Fruit fly (Drosophila melanogaster) whole organism, embryonic: ENCODE measurements around the gene uncNacbeta.

ENCODE experiments used
- Aef1 ChIP-seq: fragments of 200-800 bp; sonication (Bioruptor generic); IDR thresholded peaks from 3 replicates; pipeline ENCODE4 v1.3.6; 2022; ENCODE audit warnings: missing biosample characterization, missing genetic modification characterization
- CG1024 ChIP-seq: fragments of 200-800 bp; sonication (Bioruptor generic); IDR thresholded peaks from 2 replicates; pipeline ENCODE4 v1.3.6; 2022; ENCODE audit warnings: missing biosample characterization, missing genetic modification characterization
- CG11695 ChIP-seq: fragments of 200-800 bp; sonication (Bioruptor generic); IDR thresholded peaks from 3 replicates; pipeline ENCODE4 v1.3.6; 2022; ENCODE audit warnings: missing biosample characterization, missing genetic modification characterization
- CG11696 ChIP-seq: fragments of 200-800 bp; sonication (Bioruptor generic); IDR thresholded peaks from 2 replicates; pipeline ENCODE4 v1.3.6; 2022; ENCODE audit warnings: missing biosample characterization, missing genetic modification characterization
- CG12299 ChIP-seq: fragments of 200-800 bp; sonication (Bioruptor generic); optimal IDR thresholded peaks from 2 replicates; lab custom pipeline; 2018; ENCODE audit warnings: missing biosample characterization, mild to moderate bottlenecking, missing genetic modification characterization
- CG12659 ChIP-seq: fragments of 200-800 bp; sonication (Bioruptor generic); optimal IDR thresholded peaks from 3 replicates; lab custom pipeline; 2017; ENCODE audit warnings: mild to moderate bottlenecking, missing biosample characterization, missing genetic modification reagents, missing genetic modification characterization
- CG15073 ChIP-seq: fragments of 200-800 bp; sonication (Bioruptor generic); optimal IDR thresholded peaks from 2 replicates; lab custom pipeline; 2016; ENCODE audit warnings: missing biosample characterization, missing genetic modification characterization
- CG15601 ChIP-seq: fragments of 200-800 bp; sonication (Bioruptor generic); optimal IDR thresholded peaks from 3 replicates; lab custom pipeline; 2019; ENCODE audit warnings: missing biosample characterization, mild to moderate bottlenecking, missing genetic modification characterization, moderate library complexity
- CG1603 ChIP-seq: fragments of 200-800 bp; sonication (Bioruptor generic); optimal IDR thresholded peaks from 2 replicates; lab custom pipeline; 2019; ENCODE audit warnings: missing biosample characterization, mild to moderate bottlenecking, missing genetic modification characterization, moderate library complexity
- CG17186 ChIP-seq: fragments of 200-800 bp; sonication (Bioruptor generic); optimal IDR thresholded peaks from 3 replicates; lab custom pipeline; 2017; ENCODE audit warnings: missing biosample characterization, missing genetic modification reagents, missing genetic modification characterization
- CG17328 ChIP-seq: fragments of 200-800 bp; sonication (Bioruptor generic); IDR thresholded peaks from 2 replicates; pipeline ENCODE4 v1.3.6; 2022; ENCODE audit warnings: missing biosample characterization, missing genetic modification characterization
- CG1792 ChIP-seq: fragments of 200-800 bp; sonication (Bioruptor generic); optimal IDR thresholded peaks from 2 replicates; lab custom pipeline; 2016; ENCODE audit warnings: missing biosample characterization, missing genetic modification characterization
- CG18619 ChIP-seq: fragments of 200-800 bp; sonication (Bioruptor generic); optimal IDR thresholded peaks from 3 replicates; lab custom pipeline; 2017; ENCODE audit warnings: missing biosample characterization, mild to moderate bottlenecking, missing genetic modification characterization
- CG2129 ChIP-seq: fragments of 200-800 bp; sonication (Bioruptor generic); IDR thresholded peaks from 2 replicates; pipeline ENCODE4 v1.3.6; 2022; ENCODE audit warnings: missing biosample characterization, missing genetic modification characterization; ENCODE audit not compliant: partially characterized antibody
- CG31388 ChIP-seq: fragments of 200-800 bp; sonication (Bioruptor generic); optimal IDR thresholded peaks from 2 replicates; lab custom pipeline; 2016; ENCODE audit warnings: missing biosample characterization, missing genetic modification characterization
- CG43689 ChIP-seq: fragments of 200-800 bp; sonication (Bioruptor generic); IDR thresholded peaks from 2 replicates; pipeline ENCODE4 v1.3.6; 2022; ENCODE audit warnings: missing biosample characterization, missing genetic modification characterization
- CG4617 ChIP-seq: fragments of 200-800 bp; sonication (Bioruptor generic); optimal IDR thresholded peaks from 3 replicates; lab custom pipeline; 2016; ENCODE audit warnings: missing biosample characterization, missing genetic modification characterization, borderline replicate concordance
- CG5180 ChIP-seq: fragments of 200-800 bp; sonication (Bioruptor generic); optimal IDR thresholded peaks from 3 replicates; lab custom pipeline; 2017; ENCODE audit warnings: missing biosample characterization, missing genetic modification characterization, mild to moderate bottlenecking, moderate library complexity, missing genetic modification reagents
- CG7372 ChIP-seq: fragments of 200-800 bp; sonication (Bioruptor generic); IDR thresholded peaks from 2 replicates; pipeline ENCODE4 v1.3.6; 2022; ENCODE audit warnings: missing biosample characterization, missing genetic modification characterization
- CG9437 ChIP-seq: fragments of 200-800 bp; sonication (Bioruptor generic); optimal IDR thresholded peaks from 2 replicates; lab custom pipeline; 2018; ENCODE audit warnings: missing biosample characterization, mild to moderate bottlenecking, missing genetic modification characterization
- CHES-1-like ChIP-seq: fragments of 200-800 bp; sonication (Bioruptor generic); optimal IDR thresholded peaks from 2 replicates; lab custom pipeline; 2016; ENCODE audit warnings: missing biosample characterization, missing genetic modification characterization
- CTCF ChIP-seq: fragments of 200-800 bp; sonication (Bioruptor generic); optimal IDR thresholded peaks from 2 replicates; lab custom pipeline; 2017; ENCODE audit warnings: missing biosample characterization, mild to moderate bottlenecking, missing genetic modification characterization, moderate library complexity
- Dll ChIP-seq: fragments of 200-800 bp; sonication (Bioruptor generic); IDR thresholded peaks from 4 replicates; pipeline ENCODE4 v1.3.6; 2022; ENCODE audit warnings: missing biosample characterization, missing genetic modification characterization; ENCODE audit not compliant: partially characterized antibody
- Dp ChIP-seq: fragments of 200-800 bp; sonication (Bioruptor generic); optimal IDR thresholded peaks from 2 replicates; lab custom pipeline; 2018; ENCODE audit warnings: missing biosample characterization, mild to moderate bottlenecking, missing genetic modification characterization, moderate library complexity
- HLHmδ ChIP-seq: fragments of 200-800 bp; sonication (Bioruptor generic); optimal IDR thresholded peaks from 2 replicates; lab custom pipeline; 2018; ENCODE audit warnings: missing biosample characterization, mild to moderate bottlenecking, missing genetic modification characterization, moderate library complexity
- HmgZ ChIP-seq: fragments of 200-800 bp; sonication (Bioruptor generic); optimal IDR thresholded peaks from 2 replicates; lab custom pipeline; 2018; ENCODE audit warnings: missing biosample characterization, mild to moderate bottlenecking, missing genetic modification characterization
- Hr78 ChIP-seq, 2 experiments: fragments of 200-800 bp in 1 of 2; fragments of >200 bp in 1 of 2; sonication (Bioruptor generic) in 1 of 2; optimal IDR thresholded peaks; 2 replicates each; lab custom pipeline; 2017 to 2019; ENCODE audit warnings: missing biosample characterization in 2 of 2, missing genetic modification characterization in 2 of 2, mild to moderate bottlenecking in 1 of 2, moderate library complexity in 1 of 2
- Lhr ChIP-seq: fragments of 200-800 bp; sonication (Bioruptor generic); optimal IDR thresholded peaks from 3 replicates; lab custom pipeline; 2017; ENCODE audit warnings: mild to moderate bottlenecking, missing biosample characterization, missing genetic modification reagents, missing genetic modification characterization
- Mrtf ChIP-seq: fragments of 200-800 bp; sonication (Bioruptor generic); IDR thresholded peaks from 3 replicates; pipeline ENCODE4 v1.3.6; 2022; ENCODE audit warnings: missing biosample characterization, missing genetic modification characterization
- Myb ChIP-seq: fragments of 200-800 bp; sonication (Bioruptor generic); optimal IDR thresholded peaks from 2 replicates; lab custom pipeline; 2016; ENCODE audit warnings: missing biosample characterization, missing genetic modification characterization
- Sry-δ ChIP-seq: fragments of 200-800 bp; sonication (Bioruptor generic); optimal IDR thresholded peaks from 2 replicates; lab custom pipeline; 2016; ENCODE audit warnings: missing biosample characterization, missing genetic modification characterization
- Xbp1 ChIP-seq: fragments of 200-800 bp; sonication (Bioruptor generic); optimal IDR thresholded peaks from 3 replicates; lab custom pipeline; 2016; ENCODE audit warnings: missing biosample characterization, mild to moderate bottlenecking, missing genetic modification characterization
- YL-1 ChIP-seq: fragments of 200-800 bp; sonication (Bioruptor generic); optimal IDR thresholded peaks from 3 replicates; lab custom pipeline; 2017; ENCODE audit warnings: missing biosample characterization, mild to moderate bottlenecking, missing genetic modification characterization
- amos ChIP-seq: fragments of 200-800 bp; sonication (Bioruptor generic); IDR thresholded peaks from 2 replicates; pipeline ENCODE4 v1.3.6; 2022; ENCODE audit warnings: missing biosample characterization, missing genetic modification characterization; ENCODE audit not compliant: partially characterized antibody
- bbx ChIP-seq: fragments of 200-800 bp; sonication (Bioruptor generic); IDR thresholded peaks from 2 replicates; pipeline ENCODE4 v1.3.6; 2022; ENCODE audit warnings: missing biosample characterization, missing genetic modification characterization; ENCODE audit not compliant: partially characterized antibody
- btn ChIP-seq: fragments of 200-800 bp; sonication (Bioruptor generic); optimal IDR thresholded peaks from 2 replicates; lab custom pipeline; 2016; ENCODE audit warnings: missing biosample characterization, missing genetic modification characterization
- chif ChIP-seq, 2 experiments: fragments of 200-800 bp; sonication (Bioruptor generic); optimal IDR thresholded peaks; 3 replicates each; lab custom pipeline; 2016; ENCODE audit warnings: missing biosample characterization in 2 of 2, missing genetic modification characterization in 2 of 2
- croc ChIP-seq: fragments of 200-800 bp; sonication (Bioruptor generic); conservative IDR thresholded peaks from 3 replicates; pipeline ENCODE4 v1.3.6; 2022; ENCODE audit warnings: missing biosample characterization, missing genetic modification characterization
- dm ChIP-seq: fragments of 200-800 bp; sonication (Bioruptor generic); optimal IDR thresholded peaks from 3 replicates; lab custom pipeline; 2016; ENCODE audit warnings: missing biosample characterization, missing genetic modification characterization
- dysf ChIP-seq: fragments of 200-800 bp; sonication (Bioruptor generic); IDR thresholded peaks from 3 replicates; pipeline ENCODE4 v1.3.6; 2022; ENCODE audit warnings: missing biosample characterization, missing genetic modification characterization
- exex ChIP-seq: fragments of 200-800 bp; sonication (Bioruptor generic); optimal IDR thresholded peaks from 4 replicates; lab custom pipeline; 2018; ENCODE audit warnings: missing biosample characterization, mild to moderate bottlenecking, missing genetic modification characterization, moderate library complexity
- ftz-f1 ChIP-seq: fragments of 200-800 bp; sonication (Bioruptor generic); optimal IDR thresholded peaks from 2 replicates; lab custom pipeline; 2016; ENCODE audit warnings: missing biosample characterization, missing genetic modification characterization
- ham ChIP-seq: fragments of 200-800 bp; sonication (Bioruptor generic); IDR thresholded peaks from 2 replicates; pipeline ENCODE4 v1.3.6; 2022; ENCODE audit warnings: missing biosample characterization, missing genetic modification characterization
- hb ChIP-seq: fragments of 200-800 bp; sonication (Bioruptor generic); IDR thresholded peaks from 3 replicates; pipeline ENCODE4 v1.3.6; 2022; ENCODE audit warnings: missing biosample characterization, missing genetic modification characterization; ENCODE audit not compliant: partially characterized antibody
- kah ChIP-seq: fragments of 200-800 bp; sonication (Bioruptor generic); optimal IDR thresholded peaks from 2 replicates; lab custom pipeline; 2018; ENCODE audit warnings: missing biosample characterization, mild to moderate bottlenecking, missing genetic modification characterization
- mirr ChIP-seq: fragments of 200-800 bp; sonication (Bioruptor generic); optimal IDR thresholded peaks from 3 replicates; lab custom pipeline; 2018; ENCODE audit warnings: missing biosample characterization, mild to moderate bottlenecking, missing genetic modification characterization
- phol ChIP-seq: fragments of 200-800 bp; sonication (Bioruptor generic); optimal IDR thresholded peaks from 3 replicates; lab custom pipeline; 2018; ENCODE audit warnings: missing biosample characterization, mild to moderate bottlenecking, missing genetic modification characterization, moderate library complexity
- schlank ChIP-seq: fragments of 200-800 bp; sonication (Bioruptor generic); optimal IDR thresholded peaks from 2 replicates; lab custom pipeline; 2018; ENCODE audit warnings: missing biosample characterization, mild to moderate bottlenecking, missing genetic modification characterization
- trem ChIP-seq: fragments of 200-800 bp; optimal IDR thresholded peaks from 3 replicates; lab custom pipeline; 2019; ENCODE audit warnings: missing biosample characterization, mild to moderate bottlenecking, missing genetic modification characterization, moderate library complexity
- unc-4 ChIP-seq: fragments of 200-800 bp; sonication (Bioruptor generic); IDR thresholded peaks from 2 replicates; pipeline ENCODE4 v1.3.6; 2022; ENCODE audit warnings: missing biosample characterization, missing genetic modification characterization; ENCODE audit not compliant: partially characterized antibody

Gene uncNacbeta

dm6 chr2L:542338-542967 is 21.2 kb downstream of the uncNacbeta start, which contains the start of gene lwr (continued):
- TF ChIP-seq CG5180 (GFP tag; lab: Kevin White, UChicago) (no peak), CG18619 (GFP tag; lab: Kevin White, UChicago) (no peak), CG43689 (no peak), Xbp1 (GFP tag; lab: Kevin White, UChicago) (no peak), CG15601 (tag; lab: Kevin White, UChicago) (peak; percentile 23), CG2129 (GFP tag; lab: Robert Waterston, UW) (peak; percentile 27; the same call in 1 of the 2 replicates), CHES-1-like (GFP tag; lab: Kevin White, UChicago) (peak; percentile 18), schlank (tag; lab: Kevin White, UChicago) (no peak), CG9437 (no peak), Myb (GFP tag; lab: Kevin White, UChicago) (peak; percentile 73), CG1603 (peak; percentile 36), CG1024 (no peak), bbx (peak; percentile 53; the same call in 1 of the 2 replicates), unc-4 (GFP tag; lab: Robert Waterston, UW) (peak; percentile 65), kah (GFP tag; lab: Kevin White, UChicago) (no peak), CG31388 (GFP tag; lab: Kevin White, UChicago) (no peak), btn (GFP tag; lab: Kevin White, UChicago) (no peak), ham (no peak), dysf (GFP tag; lab: Robert Waterston, UW) (no peak), chif (GFP tag; optimal IDR thresholded peaks at IDR 0.05; lab: Kevin White, UChicago) (no peak), ftz-f1 (GFP tag; lab: Kevin White, UChicago) (no peak), Lhr (GFP tag; lab: Kevin White, UChicago) (peak; percentile 50), CG12299 (tag; lab: Kevin White, UChicago) (no peak), amos (GFP tag; lab: Robert Waterston, UW) (peak; percentile 64), HmgZ (peak; percentile 40), dm (GFP tag; lab: Kevin White, UChicago) (peak; percentile 43), CG12659 (GFP tag; lab: Kevin White, UChicago) (peak; percentile 50), phol (peak; percentile 40), Aef1 (GFP tag; lab: Robert Waterston, UW) (no peak), CG1792 (GFP tag; lab: Kevin White, UChicago) (no peak), CG7372 (GFP tag; lab: Robert Waterston, UW) (no peak), CTCF (GFP tag; lab: Kevin White, UChicago) (no peak), CG17328 (GFP tag; lab: Robert Waterston, UW) (no peak), Dll (GFP tag; lab: Robert Waterston, UW) (peak; percentile 69; the same call in 3 of the 4 replicates), mirr (GFP tag; lab: Kevin White, UChicago) (no peak), CG17186 (GFP tag; lab: Kevin White, UChicago) (peak; percentile 2), exex (tag; lab: Kevin White, UChicago) (no peak), hb (no peak), CG15073 (GFP tag; lab: Kevin White, UChicago) (no peak), Sry-δ (GFP tag; lab: Kevin White, UChicago) (peak; percentile 60), HLHmδ (no peak), Mrtf (GFP tag; lab: Robert Waterston, UW) (no peak), CG11696 (GFP tag; lab: Robert Waterston, UW) (no peak), croc (no peak), trem (tag; lab: Kevin White, UChicago) (peak; percentile 48), Dp (GFP tag; lab: Kevin White, UChicago) (peak; percentile 67), YL-1 (GFP tag; lab: Kevin White, UChicago) (peak; percentile 83), CG4617 (GFP tag; lab: Kevin White, UChicago) (peak; percentile 90), CG11695 (GFP tag; lab: Robert Waterston, UW) (no peak), Hr78 (GFP tag; optimal IDR thresholded peaks at IDR 0.05; lab: Kevin White, UChicago) (no peak)
